Fruit fly (Drosophila melanogaster) ovary, adult (tissue): Measurements from ENCODE around the gene Agpat1.

Experiments used
- CG17801 ChIP-seq: fragments of 200-800 bp; optimal IDR thresholded peaks from 2 replicates; lab custom pipeline; 2019; ENCODE audit warnings: missing biosample characterization, mild to moderate bottlenecking, missing genetic modification characterization, moderate library complexity; ENCODE audit not compliant: partially characterized antibody

The Agpat1 gene

dm6 chrX:12760466-12761133 is 4.5 kb upstream of the Agpat1 start, which contains the start of gene Paics:
Paics (minus strand) TSS chrX:12760617.
- TF ChIP-seq CG17801 = no peak

dm6 chrX:12763467-12763866 is 1.6 kb upstream of the Agpat1 start, which contains the start of gene pira:
pira (minus strand) TSS chrX:12763611.
- no peak for TF ChIP-seq CG17801

- no peak for TF ChIP-seq CG17801
Measured at dm6 chrX:12764640-12765039, 426 bp upstream of the Agpat1 start.

- peak; percentile 50 for TF ChIP-seq CG17801
Measured at dm6 chrX:12765736-12766135, 670 bp downstream of the Agpat1 start.

- no peak for TF ChIP-seq CG17801
Measured at dm6 chrX:12766286-12766685, 1.2 kb downstream of the Agpat1 start.

- no peak for TF ChIP-seq CG17801
Measured at dm6 chrX:12777195-12777594, 12.1 kb downstream of the Agpat1 start.

- no peak for TF ChIP-seq CG17801
Measured at dm6 chrX:12777763-12778408, 12.8 kb downstream of the Agpat1 start.

dm6 chrX:12784690-12785441 is 19.8 kb downstream of the Agpat1 start, which contains the start of gene CG32647:
CG32647 (minus strand) TSS chrX:12784958.
- TF ChIP-seq CG17801 = no peak

- TF ChIP-seq CG17801 = no peak
Measured at dm6 chrX:12801357-12801756, 36.3 kb downstream of the Agpat1 start, which contains the start of gene Nep6. Nep6 (plus strand) TSS chrX:12801661.

- TF ChIP-seq CG17801 = no peak
Measured at dm6 chrX:12821556-12821955, 56.5 kb downstream of the Agpat1 start.
